Worm (Caenorhabditis elegans): ENCODE data around the gene Y45F10D.16.

ce11 chrIV:13797859-13798374 is 21.7 kb downstream of the Y45F10D.16 start, which contains the start of gene Y45F10D.6:
- TF ChIP-seq ztf-4 (tag; optimal IDR thresholded peaks at IDR 0.05) (no peak), nhr-25 (tag; optimal IDR thresholded peaks at IDR 0.05) (no peak), snpc-4 (tag; optimal IDR thresholded peaks at IDR 0.05) (no peak), unc-39 (tag; optimal IDR thresholded peaks at IDR 0.05) (no peak)

Data from whole organism, L3 larva.